Fruit fly (Drosophila melanogaster) whole organism, prepupa: ENCODE measurements around the gene ea.
A peak's percentile ranks its signal among the peaks of the same experiment; 100 is the strongest.

Experiments used
- CG10669 ChIP-seq: fragments of 200-800 bp; sonication (Bioruptor generic); optimal IDR thresholded peaks from 3 replicates; lab custom pipeline; 2018; ENCODE audit warnings: missing biosample characterization, mild to moderate bottlenecking, missing genetic modification characterization, moderate library complexity
- CG15336 ChIP-seq: fragments of 200-800 bp; sonication (Bioruptor generic); IDR thresholded peaks from 2 replicates; pipeline ENCODE4 v1.3.6; 2022; ENCODE audit warnings: missing biosample characterization, missing genetic modification characterization
- CG34406 ChIP-seq: fragments of 200-800 bp; sonication (Bioruptor generic); optimal IDR thresholded peaks from 3 replicates; lab custom pipeline; 2016; ENCODE audit warnings: missing biosample characterization, missing genetic modification characterization
- CG8319 ChIP-seq: fragments of 200-800 bp; sonication (Bioruptor generic); optimal IDR thresholded peaks from 3 replicates; lab custom pipeline; 2016; ENCODE audit warnings: missing biosample characterization, missing genetic modification characterization
- Ets96B ChIP-seq: fragments of 200-800 bp; optimal IDR thresholded peaks from 2 replicates; lab custom pipeline; 2019; ENCODE audit warnings: missing biosample characterization, mild to moderate bottlenecking, missing genetic modification characterization, moderate library complexity
- Hr39 ChIP-seq: fragments of 200-800 bp; sonication (Bioruptor generic); optimal IDR thresholded peaks from 2 replicates; lab custom pipeline; 2016; ENCODE audit warnings: missing biosample characterization, missing genetic modification characterization
- OdsH ChIP-seq: fragments of 200-800 bp; sonication (Bioruptor generic); optimal IDR thresholded peaks from 3 replicates; lab custom pipeline; 2016; ENCODE audit warnings: missing biosample characterization, missing genetic modification characterization
- Smox ChIP-seq: fragments of 200-800 bp; sonication (Bioruptor generic); optimal IDR thresholded peaks from 3 replicates; lab custom pipeline; 2016; ENCODE audit warnings: missing biosample characterization, missing genetic modification characterization
- cyc ChIP-seq: fragments of 200-800 bp; sonication (Bioruptor generic); optimal IDR thresholded peaks from 3 replicates; lab custom pipeline; 2016; ENCODE audit warnings: missing biosample characterization, missing genetic modification characterization
- dac ChIP-seq: fragments of 200-800 bp; sonication (Bioruptor generic); optimal IDR thresholded peaks from 2 replicates; lab custom pipeline; 2017; ENCODE audit warnings: missing biosample characterization, mild to moderate bottlenecking, missing genetic modification characterization
- fkh ChIP-seq: fragments of 200-800 bp; sonication (Bioruptor generic); optimal IDR thresholded peaks from 3 replicates; lab custom pipeline; 2017; ENCODE audit warnings: missing biosample characterization, mild to moderate bottlenecking, missing genetic modification characterization, moderate library complexity
- spab ChIP-seq: fragments of 200-800 bp; sonication (Bioruptor generic); optimal IDR thresholded peaks from 2 replicates; lab custom pipeline; 2017; ENCODE audit warnings: missing biosample characterization, mild to moderate bottlenecking, missing genetic modification characterization, missing genetic modification reagents
- svp ChIP-seq: fragments of 200-800 bp; sonication (Bioruptor generic); peaks from one replicate; lab custom pipeline; 2016; ENCODE audit warnings: missing biosample characterization, missing genetic modification characterization

DNA sequence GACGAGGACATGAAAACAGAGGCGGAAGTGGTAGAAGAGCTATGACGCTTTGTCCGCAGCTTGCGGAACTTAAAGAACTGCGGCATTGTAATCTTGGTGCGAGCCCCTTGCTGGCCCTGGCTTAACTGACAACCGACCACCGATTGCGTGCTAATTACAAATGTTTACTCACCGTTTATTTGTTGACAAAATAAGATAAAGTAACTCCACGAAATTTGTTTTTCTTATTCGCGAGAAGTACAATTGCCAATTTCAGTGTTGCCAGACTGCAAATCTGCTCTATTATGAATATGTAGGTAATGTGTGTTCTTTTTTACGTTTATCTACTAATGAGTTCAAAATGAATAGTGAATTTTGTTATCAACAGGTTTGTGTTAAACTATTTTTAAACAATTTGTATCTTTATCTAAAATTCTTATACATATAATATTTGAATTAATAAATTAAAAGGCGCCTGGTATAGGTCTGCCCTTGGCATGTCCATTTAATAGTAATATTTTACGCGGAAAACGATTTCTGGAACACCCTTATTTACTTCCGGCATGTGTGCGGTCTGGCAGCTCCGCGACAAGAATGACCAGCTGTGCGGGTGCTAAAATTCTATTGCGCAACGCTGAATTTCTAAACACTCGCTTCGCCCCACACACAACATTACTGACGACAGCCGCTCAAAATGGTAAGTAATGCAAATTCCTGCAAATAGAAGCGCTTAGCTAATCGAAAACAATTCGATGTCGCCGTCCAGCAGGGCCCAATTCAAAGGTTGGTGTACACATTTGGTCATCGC lies 28.3 kb downstream of the ea start, which contains the start of the genes Atg4b and Hibch:
- TF ChIP-seq CG8319 (GFP tag; lab: Kevin White, UChicago), result peak; percentile 70
- peak; percentile 66 for TF ChIP-seq CG15336 (GFP tag; lab: Robert Waterston, UW)
- no peak for TF ChIP-seq svp (GFP tag; lab: Kevin White, UChicago)
- no peak for TF ChIP-seq OdsH (GFP tag; lab: Kevin White, UChicago)
- peak; percentile 72 for TF ChIP-seq dac (GFP tag; lab: Kevin White, UChicago)
- TF ChIP-seq fkh, result peak; percentile 97
- peak; percentile 72 for TF ChIP-seq CG34406 (GFP tag; lab: Kevin White, UChicago)
- no peak for TF ChIP-seq Smox (GFP tag; lab: Kevin White, UChicago)
- TF ChIP-seq CG10669 (GFP tag; lab: Kevin White, UChicago), result peak; percentile 100
- no peak for TF ChIP-seq Hr39 (GFP tag; lab: Kevin White, UChicago)
- TF ChIP-seq cyc (GFP tag; lab: Kevin White, UChicago), result peak; percentile 83
- TF ChIP-seq spab (GFP tag; lab: Kevin White, UChicago), result no peak
- TF ChIP-seq Ets96B (tag; lab: Kevin White, UChicago), result peak; percentile 68
